Worm (Caenorhabditis elegans) whole organism, midembryonic: Measurements from ENCODE around the gene npr-32.

Experiments used
- flt-1 ChIP-seq: fragments of 200-800 bp; sonication (Bioruptor generic); IDR thresholded peaks from 2 replicates; pipeline ENCODE4 v1.3.6; 2022; ENCODE audit warnings: missing genetic modification characterization, missing compliant biosample characterization
- med-1 ChIP-seq: sonication (generic microtip); optimal IDR thresholded peaks from 2 replicates; lab custom pipeline; 2017; ENCODE audit warnings: missing genetic modification characterization, mild to moderate bottlenecking, missing compliant biosample characterization, antibody characterized with exemption, missing genetic modification reagents; ENCODE audit not compliant: insufficient read depth
- ztf-23 ChIP-seq: fragments of 200-800 bp; sonication (Bioruptor generic); IDR thresholded peaks from 2 replicates; pipeline ENCODE4 v1.3.6; 2022; ENCODE audit warnings: missing genetic modification reagents, missing genetic modification characterization, missing compliant biosample characterization

DNA sequence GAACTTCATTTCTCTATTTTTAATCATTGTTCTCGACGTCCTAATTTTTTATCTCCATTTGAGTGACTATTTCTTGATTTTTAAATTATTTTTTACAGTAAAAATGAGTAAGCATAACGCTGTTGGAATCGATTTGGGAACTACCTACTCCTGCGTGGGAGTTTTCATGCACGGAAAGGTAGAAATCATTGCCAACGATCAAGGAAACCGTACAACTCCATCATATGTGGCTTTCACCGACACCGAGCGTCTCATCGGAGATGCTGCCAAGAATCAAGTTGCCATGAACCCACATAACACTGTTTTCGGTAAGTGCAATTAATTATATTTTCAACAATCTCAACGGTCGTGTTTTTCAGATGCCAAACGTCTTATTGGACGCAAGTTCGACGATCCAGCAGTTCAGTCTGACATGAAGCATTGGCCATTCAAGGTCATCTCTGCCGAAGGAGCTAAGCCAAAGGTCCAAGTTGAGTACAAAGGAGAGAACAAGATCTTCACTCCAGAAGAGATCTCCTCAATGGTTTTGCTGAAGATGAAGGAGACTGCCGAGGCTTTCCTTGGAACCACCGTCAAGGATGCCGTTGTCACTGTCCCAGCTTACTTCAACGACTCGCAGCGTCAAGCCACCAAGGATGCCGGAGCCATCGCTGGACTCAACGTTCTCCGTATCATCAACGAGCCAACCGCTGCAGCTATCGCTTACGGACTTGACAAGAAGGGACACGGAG lies 48.2 kb upstream of the npr-32 start, which contains the start of gene hsp-1:
- TF ChIP-seq med-1 (GFP tag; lab: Kevin White, UChicago): no peak
- no peak for TF ChIP-seq ztf-23 (GFP tag; lab: Robert Waterston, UW)
- no peak for TF ChIP-seq flt-1
